Worm (Caenorhabditis elegans): ENCODE results near the gene best-4.

The best-4 gene

ce11 chrII:586-985 lies 11.1 kb downstream of the best-4 start:
- TF ChIP-seq ztf-29 (GFP tag; IDR thresholded peaks at IDR 0.05) = no peak
- TF ChIP-seq ref-1 (GFP tag; conservative IDR thresholded peaks at IDR 0.05) = no peak
- TF ChIP-seq T22C8.4 (GFP tag; IDR thresholded peaks at IDR 0.05) = no peak
- no peak for TF ChIP-seq klf-2 (GFP tag; conservative IDR thresholded peaks at IDR 0.05)
- TF ChIP-seq med-1 (GFP tag; optimal IDR thresholded peaks at IDR 0.05; ENCODE audit: insufficient read depth) = no peak

Data from whole organism, midembryonic.